Worm (Caenorhabditis elegans): Measurements from ENCODE around the gene F13B12.3.

DNA sequence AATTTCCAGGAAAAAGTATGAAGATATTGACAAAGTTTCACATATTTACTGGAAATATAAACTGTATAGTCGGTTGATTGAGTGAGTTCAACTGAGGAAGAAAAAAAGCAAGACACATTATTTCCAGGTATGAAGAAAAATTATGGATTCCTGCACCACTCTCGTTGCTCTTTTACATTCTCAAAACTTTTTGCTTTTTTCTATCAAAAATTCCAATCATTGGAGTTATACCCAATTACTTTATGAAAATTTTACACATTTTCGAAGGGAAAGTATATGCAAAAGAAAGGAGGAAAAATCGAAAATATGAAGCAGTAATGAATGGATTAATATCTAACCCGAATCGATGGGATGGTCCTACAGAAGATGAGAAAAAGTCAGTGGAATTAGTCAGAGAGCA, 4.0 kb downstream of the F13B12.3 start:
- TF ChIP-seq dao-5 (tag; optimal IDR thresholded peaks at IDR 0.05) (no peak), him-1 (tag; optimal IDR thresholded peaks at IDR 0.05) (no peak), W03F9.2 (tag; optimal IDR thresholded peaks at IDR 0.05) (no peak)

All from whole organism, L4/young adult.